Worm (Caenorhabditis elegans): Measurements from ENCODE around the gene W01B6.3.

ce11 chrIV:10068266-10068665 is 4.2 kb downstream of the W01B6.3 start:
- no peak for TF ChIP-seq T22C8.4 (GFP tag; IDR thresholded peaks at IDR 0.05)
- no peak for TF ChIP-seq tab-1 (GFP tag; IDR thresholded peaks at IDR 0.05)
- TF ChIP-seq flt-1 (GFP tag; IDR thresholded peaks at IDR 0.05): no peak
- TF ChIP-seq ref-1 (GFP tag; conservative IDR thresholded peaks at IDR 0.05): no peak
- TF ChIP-seq ztf-29 (GFP tag; IDR thresholded peaks at IDR 0.05): no peak
- no peak for TF ChIP-seq klf-2 (GFP tag; conservative IDR thresholded peaks at IDR 0.05)
- TF ChIP-seq med-1 (GFP tag; optimal IDR thresholded peaks at IDR 0.05; ENCODE audit: insufficient read depth): no peak
- no peak for TF ChIP-seq ztf-23 (GFP tag; IDR thresholded peaks at IDR 0.05)
